Fruit fly (Drosophila melanogaster) Kc167 (cell line): ENCODE measurements around the gene CG31522.

Experiments
- Sin3A ChIP-seq: fragments of >200 bp; optimal IDR thresholded peaks from 2 replicates; lab custom pipeline; 2018; ENCODE audit warnings: missing external identifiers
- h ChIP-seq: fragments of >200 bp; optimal IDR thresholded peaks from 3 replicates; lab custom pipeline; 2018; ENCODE audit warnings: missing external identifiers
- insv ChIP-seq: fragments of >200 bp; optimal IDR thresholded peaks from 3 replicates; lab custom pipeline; 2018; ENCODE audit warnings: missing external identifiers
- ttk ChIP-seq: sonication (Bioruptor generic); optimal IDR thresholded peaks from 2 replicates; lab custom pipeline; 2017; ENCODE audit warnings: missing external identifiers

DNA sequence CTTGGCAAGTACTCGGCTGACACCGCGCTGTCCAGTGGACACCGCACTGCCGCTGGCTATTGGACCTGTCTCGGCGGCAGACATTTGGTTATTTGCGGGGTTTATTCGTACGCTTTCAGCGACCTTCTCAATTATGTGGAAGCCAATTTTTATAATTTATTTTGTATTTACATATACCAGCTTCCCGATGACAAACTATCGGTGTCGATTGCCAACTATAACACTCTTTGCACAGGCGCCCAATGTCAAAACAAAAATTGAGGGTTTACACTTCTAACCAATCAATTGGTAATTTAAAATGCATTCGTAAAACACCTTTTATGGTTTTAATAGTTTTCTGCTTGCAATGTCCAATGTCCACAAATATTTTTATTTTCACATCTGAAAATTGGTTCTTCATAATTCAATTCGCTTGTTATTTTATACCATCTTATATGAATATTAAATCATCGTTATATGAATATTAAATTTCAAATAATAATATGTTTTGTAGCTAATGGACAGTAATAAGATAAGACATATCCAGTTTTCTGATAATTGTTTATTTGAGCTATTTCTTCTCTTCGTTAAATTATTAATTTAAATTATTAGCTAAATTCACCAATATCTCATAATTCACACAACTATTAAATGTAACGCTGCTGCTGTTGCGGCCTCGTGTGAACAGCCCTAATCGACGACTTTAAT is 62.7 kb downstream of the CG31522 start:
- no peak for TF ChIP-seq insv (lab: Kevin White, UChicago)
- TF ChIP-seq Sin3A (lab: Kevin White, UChicago): no peak
- no peak for TF ChIP-seq ttk (lab: Kevin White, UChicago)
- TF ChIP-seq h (lab: Kevin White, UChicago): no peak
